Worm (Caenorhabditis elegans) whole organism, L4/young adult: ENCODE data around the gene rer-1.

ENCODE experiments used
- W03F9.2 ChIP-seq: fragments of 150-350 bp; optimal IDR thresholded peaks from 2 replicates; lab custom pipeline; 2014; ENCODE audit warnings: missing biosample characterization, missing genetic modification characterization
- him-1 ChIP-seq: sonication (generic microtip); optimal IDR thresholded peaks from 2 replicates; lab custom pipeline; 2016; ENCODE audit warnings: missing genotype, missing genetic modification reagents, missing genetic modification characterization, missing compliant biosample characterization

DNA sequence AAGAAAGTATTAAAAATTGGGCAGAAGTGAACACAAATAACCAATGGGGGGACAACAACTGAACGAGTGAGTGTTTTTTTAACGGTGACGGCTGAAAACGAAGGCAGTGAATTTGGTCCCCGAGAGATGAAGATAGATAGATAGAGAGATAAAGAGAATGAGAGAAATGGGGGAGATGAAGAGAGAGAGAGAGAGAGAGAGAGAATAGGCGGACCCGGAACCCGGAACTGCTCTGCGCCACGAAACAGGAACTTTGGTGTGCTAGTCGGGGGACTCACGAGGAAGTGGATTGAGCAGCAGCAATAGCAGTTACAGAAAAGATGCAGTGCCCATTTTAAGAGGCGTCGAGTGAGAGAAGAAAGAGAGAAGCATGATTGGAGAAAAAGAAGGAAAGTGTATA is 14.8 kb upstream of the rer-1 start:
- peak; percentile 6 for TF ChIP-seq W03F9.2 (tag; lab: Kevin White, UChicago)
- peak; percentile 90 for TF ChIP-seq him-1 (tag; lab: Kevin White, UChicago)
